Worm (Caenorhabditis elegans) whole organism, late embryonic: ENCODE measurements around the gene crn-2.

Experiments used
- ama-1 ChIP-seq: fragments of 150-350 bp; optimal IDR thresholded peaks from 2 replicates; lab custom pipeline; 2014
- ceh-22 ChIP-seq: sonication (generic microtip); optimal IDR thresholded peaks from 2 replicates; lab custom pipeline; 2017; ENCODE audit warnings: missing biosample characterization, missing genetic modification characterization
- elt-2 ChIP-seq: sonication (generic microtip); optimal IDR thresholded peaks from 2 replicates; lab custom pipeline; 2016; ENCODE audit warnings: missing genetic modification reagents, missing genetic modification characterization, missing compliant biosample characterization
- ets-4 ChIP-seq: sonication (generic microtip); optimal IDR thresholded peaks from 2 replicates; lab custom pipeline; 2016; ENCODE audit warnings: missing genetic modification characterization, missing compliant biosample characterization
- fkh-10 ChIP-seq: fragments of 150-350 bp; optimal IDR thresholded peaks from 2 replicates; lab custom pipeline; 2014; ENCODE audit warnings: missing biosample characterization, missing genetic modification reagents, missing genetic modification characterization
- lim-6 ChIP-seq: sonication (generic microtip); optimal IDR thresholded peaks from 2 replicates; lab custom pipeline; 2016; ENCODE audit warnings: missing genetic modification characterization, missing compliant biosample characterization
- madf-2 ChIP-seq: sonication (generic microtip); optimal IDR thresholded peaks from 2 replicates; lab custom pipeline; 2017; ENCODE audit warnings: missing genetic modification characterization, missing compliant biosample characterization
- mec-3 ChIP-seq: sonication (generic microtip); optimal IDR thresholded peaks from 2 replicates; lab custom pipeline; 2016; ENCODE audit warnings: borderline replicate concordance, missing genetic modification characterization, missing compliant biosample characterization
- nhr-11 ChIP-seq: fragments of 150-350 bp; optimal IDR thresholded peaks from 2 replicates; lab custom pipeline; 2014; ENCODE audit warnings: missing biosample characterization, missing genetic modification characterization
- nhr-232 ChIP-seq: sonication (generic microtip); optimal IDR thresholded peaks from 2 replicates; lab custom pipeline; 2016; ENCODE audit warnings: missing genetic modification characterization, missing compliant biosample characterization
- pha-4 ChIP-seq: fragments of 150-350 bp; optimal IDR thresholded peaks from 2 replicates; lab custom pipeline; 2018; ENCODE audit warnings: missing biosample characterization, missing genetic modification reagents, missing genetic modification characterization
- unc-86 ChIP-seq: sonication (generic microtip); optimal IDR thresholded peaks from 2 replicates; lab custom pipeline; 2016; ENCODE audit warnings: missing genetic modification characterization, missing compliant biosample characterization
- zip-5 ChIP-seq: sonication (generic microtip); optimal IDR thresholded peaks from 2 replicates; lab custom pipeline; 2016; ENCODE audit warnings: missing genetic modification characterization, missing compliant biosample characterization

DNA sequence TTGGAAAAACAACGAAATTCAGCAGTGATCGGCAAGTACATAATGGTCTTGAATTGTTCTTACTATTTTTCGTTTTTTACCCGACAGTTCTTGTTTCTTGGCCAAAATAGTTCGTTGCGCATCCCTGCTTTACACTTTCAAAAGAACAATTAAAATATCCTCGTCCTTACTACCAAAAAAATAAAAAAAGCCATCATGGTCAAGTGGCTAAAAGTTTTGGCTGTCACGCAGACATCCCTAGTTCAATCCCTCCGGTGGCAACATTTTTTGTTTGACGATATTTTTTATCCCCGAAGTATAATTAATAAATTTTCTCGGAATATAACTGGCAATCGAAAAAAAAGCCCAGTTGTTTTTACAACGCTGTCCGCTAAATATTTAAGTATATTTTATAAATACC, 2.5 kb upstream of the crn-2 start:
- TF ChIP-seq ceh-22 (tag; lab: Kevin White, UChicago) (no peak), nhr-232 (tag; lab: Kevin White, UChicago) (no peak), lim-6 (tag; lab: Kevin White, UChicago) (no peak), fkh-10 (GFP tag; lab: Kevin White, UChicago) (no peak), nhr-11 (tag; lab: Kevin White, UChicago) (no peak), madf-2 (tag; lab: Kevin White, UChicago) (no peak), ets-4 (tag; lab: Kevin White, UChicago) (no peak), unc-86 (tag; lab: Kevin White, UChicago) (no peak), elt-2 (tag; lab: Kevin White, UChicago) (no peak), ama-1 (lab: Kevin White, UChicago) (no peak), zip-5 (tag; lab: Kevin White, UChicago) (no peak), pha-4 (tag; lab: Kevin White, UChicago) (no peak), mec-3 (tag; lab: Kevin White, UChicago) (no peak)
